Worm (Caenorhabditis elegans) whole organism, young adult: ENCODE data around the gene C55A6.6.

Experiments
- B0019.2 ChIP-seq: fragments of 200-800 bp; sonication (Bioruptor generic); conservative IDR thresholded peaks from 2 replicates; pipeline ENCODE4 v1.3.6; 2022; ENCODE audit warnings: missing genetic modification reagents, missing genetic modification characterization, missing compliant biosample characterization
- B0336.3 ChIP-seq: fragments of 200-800 bp; sonication (Bioruptor generic); IDR thresholded peaks from 2 replicates; pipeline ENCODE4 v1.3.6; 2022; ENCODE audit warnings: missing genetic modification characterization, missing compliant biosample characterization
- F39B2.1 ChIP-seq: fragments of 200-800 bp; sonication (Bioruptor generic); IDR thresholded peaks from 2 replicates; pipeline ENCODE4 v1.3.6; 2022; ENCODE audit warnings: missing genetic modification reagents, missing genetic modification characterization, missing compliant biosample characterization
- F49E8.2 ChIP-seq: sonication (generic microtip); optimal IDR thresholded peaks from 3 replicates; lab custom pipeline; 2017; ENCODE audit warnings: missing genetic modification characterization, mild to moderate bottlenecking, missing compliant biosample characterization, antibody characterized with exemption, moderate library complexity; ENCODE audit not compliant: insufficient read depth
- F55B11.4 ChIP-seq: sonication (generic microtip); optimal IDR thresholded peaks from 2 replicates; lab custom pipeline; 2016; ENCODE audit warnings: missing compliant biosample characterization, missing genetic modification characterization, borderline replicate concordance; ENCODE audit not compliant: insufficient read depth
- K12H6.12 ChIP-seq: fragments of 200-800 bp; sonication (Bioruptor generic); optimal IDR thresholded peaks from 2 replicates; lab custom pipeline; 2018; ENCODE audit warnings: mild to moderate bottlenecking, missing genetic modification characterization, missing compliant biosample characterization
- Y53G8AR.9 ChIP-seq: fragments of 200-800 bp; sonication (Bioruptor generic); conservative IDR thresholded peaks from 2 replicates; pipeline ENCODE4 v1.3.6; 2022; ENCODE audit warnings: missing genetic modification reagents, missing genetic modification characterization, missing compliant biosample characterization
- Y67H2A.10 ChIP-seq: fragments of 200-800 bp; sonication (Bioruptor generic); conservative IDR thresholded peaks from 2 replicates; pipeline ENCODE4 v1.3.6; 2022; ENCODE audit warnings: missing genetic modification reagents, missing genetic modification characterization, missing compliant biosample characterization
- ZK185.1 ChIP-seq: sonication (generic microtip); optimal IDR thresholded peaks from 2 replicates; lab custom pipeline; 2016; ENCODE audit warnings: mild to moderate bottlenecking, missing genetic modification characterization, missing compliant biosample characterization; ENCODE audit not compliant: poor library complexity, severe bottlenecking
- aptf-2 ChIP-seq: fragments of 200-800 bp; sonication (Bioruptor generic); conservative IDR thresholded peaks from 2 replicates; pipeline ENCODE4 v1.3.6; 2022; ENCODE audit warnings: missing genetic modification reagents, missing genetic modification characterization, missing compliant biosample characterization
- athp-1 ChIP-seq: sonication (generic microtip); optimal IDR thresholded peaks from 2 replicates; lab custom pipeline; 2017; ENCODE audit warnings: mild to moderate bottlenecking, missing genetic modification characterization, missing compliant biosample characterization
- attf-5 ChIP-seq: fragments of 200-800 bp; sonication (Bioruptor generic); optimal IDR thresholded peaks from 2 replicates; lab custom pipeline; 2018; ENCODE audit warnings: mild to moderate bottlenecking, missing genetic modification characterization, missing compliant biosample characterization
- attf-6 ChIP-seq: fragments of 200-800 bp; sonication (Bioruptor generic); IDR thresholded peaks from 2 replicates; pipeline ENCODE4 v1.3.6; 2022; ENCODE audit warnings: missing genetic modification reagents, missing genetic modification characterization, missing compliant biosample characterization
- ccch-3 ChIP-seq: fragments of 200-800 bp; sonication (Bioruptor generic); optimal IDR thresholded peaks from 2 replicates; lab custom pipeline; 2018; ENCODE audit warnings: mild to moderate bottlenecking, missing genetic modification characterization, missing compliant biosample characterization
- cebp-1 ChIP-seq, 2 experiments: fragments of 200-800 bp in 1 of 2; sonication (Bioruptor generic) in 1 of 2; sonication (generic microtip) in 1 of 2; IDR thresholded peaks in 1 of 2; optimal IDR thresholded peaks in 1 of 2; 2 replicates each; pipeline versions ENCODE4 v1.3.6 to Lab custom; 2017 to 2022; ENCODE audit warnings: missing compliant biosample characterization in 2 of 2, missing genetic modification characterization in 2 of 2, mild to moderate bottlenecking in 1 of 2, missing genetic modification reagents in 1 of 2, moderate library complexity in 1 of 2
- ceh-100 ChIP-seq: fragments of 200-800 bp; sonication (Bioruptor generic); IDR thresholded peaks from 2 replicates; pipeline ENCODE4 v1.3.6; 2022; ENCODE audit warnings: missing genetic modification reagents, missing genetic modification characterization, missing compliant biosample characterization
- ceh-27 ChIP-seq: fragments of 200-800 bp; sonication (Bioruptor generic); optimal IDR thresholded peaks from 2 replicates; lab custom pipeline; 2018; ENCODE audit warnings: mild to moderate bottlenecking, missing genetic modification characterization, moderate library complexity, missing compliant biosample characterization
- chd-7 ChIP-seq: sonication (generic microtip); optimal IDR thresholded peaks from 2 replicates; lab custom pipeline; 2016; ENCODE audit warnings: mild to moderate bottlenecking, missing genetic modification characterization, moderate library complexity, missing compliant biosample characterization
- dpl-1 ChIP-seq: fragments of 150-350 bp; optimal IDR thresholded peaks from 2 replicates; lab custom pipeline; 2014; ENCODE audit warnings: missing biosample characterization, missing genetic modification reagents, missing genetic modification characterization
- efl-1 ChIP-seq: fragments of 150-350 bp; optimal IDR thresholded peaks from 2 replicates; lab custom pipeline; 2014; ENCODE audit warnings: missing biosample characterization, missing genetic modification reagents, missing genetic modification characterization
- egl-44 ChIP-seq: fragments of 200-800 bp; sonication (Bioruptor generic); IDR thresholded peaks from 2 replicates; pipeline ENCODE4 v1.3.6; 2022; ENCODE audit warnings: missing genetic modification reagents, missing genetic modification characterization, missing compliant biosample characterization
- egrh-3 ChIP-seq: fragments of 200-800 bp; sonication (Bioruptor generic); IDR thresholded peaks from 2 replicates; pipeline ENCODE4 v1.3.6; 2022; ENCODE audit warnings: missing genetic modification reagents, missing genetic modification characterization, missing compliant biosample characterization
- ekl-4 ChIP-seq: fragments of 200-800 bp; sonication (Bioruptor generic); IDR thresholded peaks from 2 replicates; pipeline ENCODE4 v1.3.6; 2022; ENCODE audit warnings: missing genetic modification reagents, missing genetic modification characterization, missing compliant biosample characterization
- hmg-1.2 ChIP-seq: fragments of 200-800 bp; sonication (Bioruptor generic); IDR thresholded peaks from 2 replicates; pipeline ENCODE4 v1.3.6; 2022; ENCODE audit warnings: missing genetic modification reagents, missing genetic modification characterization, missing compliant biosample characterization
- hrde-1 ChIP-seq: sonication (generic microtip); optimal IDR thresholded peaks from 2 replicates; lab custom pipeline; 2016; ENCODE audit warnings: missing genetic modification characterization, mild to moderate bottlenecking, missing compliant biosample characterization, moderate library complexity, missing genotype, missing genetic modification reagents, borderline replicate concordance
- hsf-1 ChIP-seq: fragments of 200-800 bp; sonication (Bioruptor generic); IDR thresholded peaks from 2 replicates; pipeline ENCODE4 v1.3.6; 2022; ENCODE audit warnings: missing genetic modification reagents, missing genetic modification characterization, missing compliant biosample characterization
- let-526 ChIP-seq: fragments of 200-800 bp; sonication (Bioruptor generic); IDR thresholded peaks from 2 replicates; pipeline ENCODE4 v1.3.6; 2022; ENCODE audit warnings: missing genetic modification reagents, missing genetic modification characterization, missing compliant biosample characterization
- lin-40 ChIP-seq: sonication (generic microtip); optimal IDR thresholded peaks from 2 replicates; lab custom pipeline; 2016; ENCODE audit warnings: missing genetic modification characterization, mild to moderate bottlenecking, missing compliant biosample characterization, missing genotype, missing genetic modification reagents
- lin-54 ChIP-seq: fragments of 200-800 bp; sonication (Bioruptor generic); optimal IDR thresholded peaks from 2 replicates; lab custom pipeline; 2018; ENCODE audit warnings: mild to moderate bottlenecking, missing genetic modification characterization, missing compliant biosample characterization
- lsy-27 ChIP-seq: sonication (generic microtip); optimal IDR thresholded peaks from 2 replicates; lab custom pipeline; 2017; ENCODE audit warnings: missing genetic modification characterization, mild to moderate bottlenecking, missing compliant biosample characterization, antibody characterized with exemption, missing genotype, borderline replicate concordance; ENCODE audit not compliant: insufficient read depth
- madf-10 ChIP-seq: sonication (generic microtip); optimal IDR thresholded peaks from 2 replicates; lab custom pipeline; 2016; ENCODE audit warnings: mild to moderate bottlenecking, missing genetic modification characterization, missing compliant biosample characterization
- madf-3 ChIP-seq: fragments of 200-800 bp; sonication (Bioruptor generic); IDR thresholded peaks from 2 replicates; pipeline ENCODE4 v1.3.6; 2022; ENCODE audit warnings: missing genetic modification reagents, missing genetic modification characterization, missing compliant biosample characterization
- madf-8 ChIP-seq: fragments of 200-800 bp; sonication (Bioruptor generic); conservative IDR thresholded peaks from 2 replicates; pipeline ENCODE4 v1.3.6; 2022; ENCODE audit warnings: missing genetic modification reagents, missing genetic modification characterization, missing compliant biosample characterization
- mcd-1 ChIP-seq: fragments of 200-800 bp; sonication (Bioruptor generic); IDR thresholded peaks from 2 replicates; pipeline ENCODE4 v1.3.6; 2022; ENCODE audit warnings: missing genetic modification reagents, missing genetic modification characterization, missing compliant biosample characterization
- nfyb-1 ChIP-seq: fragments of 200-800 bp; sonication (Bioruptor generic); IDR thresholded peaks from 2 replicates; pipeline ENCODE4 v1.3.6; 2022; ENCODE audit warnings: missing genetic modification reagents, missing genetic modification characterization, missing compliant biosample characterization
- nhr-80 ChIP-seq: sonication (generic microtip); optimal IDR thresholded peaks from 2 replicates; lab custom pipeline; 2016; ENCODE audit warnings: missing genetic modification characterization, missing compliant biosample characterization
- nhr-90 ChIP-seq: sonication (generic microtip); optimal IDR thresholded peaks from 2 replicates; lab custom pipeline; 2016; ENCODE audit warnings: missing genotype, mild to moderate bottlenecking, missing genetic modification characterization, missing compliant biosample characterization
- pbrm-1 ChIP-seq: fragments of 200-800 bp; sonication (Bioruptor generic); IDR thresholded peaks from 2 replicates; pipeline ENCODE4 v1.3.6; 2022; ENCODE audit warnings: missing genetic modification reagents, missing genetic modification characterization, missing compliant biosample characterization
- sea-2 ChIP-seq: fragments of 200-800 bp; sonication (Bioruptor generic); IDR thresholded peaks from 2 replicates; pipeline ENCODE4 v1.3.6; 2022; ENCODE audit warnings: missing genetic modification characterization, missing compliant biosample characterization
- snpc-1.3 ChIP-seq: sonication (generic microtip); optimal IDR thresholded peaks from 2 replicates; lab custom pipeline; 2017; ENCODE audit warnings: missing genetic modification characterization, mild to moderate bottlenecking, missing compliant biosample characterization, antibody characterized with exemption, moderate library complexity, missing genotype, missing genetic modification reagents; ENCODE audit not compliant: insufficient read depth
- ztf-18 ChIP-seq: sonication (generic microtip); optimal IDR thresholded peaks from 2 replicates; lab custom pipeline; 2016; ENCODE audit warnings: missing genotype, mild to moderate bottlenecking, missing genetic modification characterization, missing compliant biosample characterization
- ztf-26 ChIP-seq: sonication (generic microtip); optimal IDR thresholded peaks from 2 replicates; lab custom pipeline; 2017; ENCODE audit warnings: missing genetic modification characterization, missing compliant biosample characterization
- ztf-6 ChIP-seq: fragments of 200-800 bp; sonication (Bioruptor generic); IDR thresholded peaks from 2 replicates; pipeline ENCODE4 v1.3.6; 2022; ENCODE audit warnings: missing genetic modification reagents, missing genetic modification characterization, missing compliant biosample characterization

C55A6.6 gene

ce11 chrV:11506347-11506746 is 8.2 kb downstream of the C55A6.6 start:
- TF ChIP-seq nhr-90 (tag; lab: Kevin White, UChicago) = no peak
- TF ChIP-seq F55B11.4 (tag; lab: Kevin White, UChicago) = no peak
- TF ChIP-seq ccch-3 = no peak
- TF ChIP-seq chd-7 (tag; lab: Kevin White, UChicago) = no peak
- no peak for TF ChIP-seq F39B2.1 (GFP tag; lab: Robert Waterston, UW)
- TF ChIP-seq lsy-27 (tag; lab: Kevin White, UChicago) = no peak
- TF ChIP-seq mcd-1 (GFP tag; lab: Robert Waterston, UW) = no peak
- no peak for TF ChIP-seq B0019.2 (GFP tag; lab: Robert Waterston, UW)
- no peak for TF ChIP-seq hrde-1 (tag; lab: Kevin White, UChicago)

DNA sequence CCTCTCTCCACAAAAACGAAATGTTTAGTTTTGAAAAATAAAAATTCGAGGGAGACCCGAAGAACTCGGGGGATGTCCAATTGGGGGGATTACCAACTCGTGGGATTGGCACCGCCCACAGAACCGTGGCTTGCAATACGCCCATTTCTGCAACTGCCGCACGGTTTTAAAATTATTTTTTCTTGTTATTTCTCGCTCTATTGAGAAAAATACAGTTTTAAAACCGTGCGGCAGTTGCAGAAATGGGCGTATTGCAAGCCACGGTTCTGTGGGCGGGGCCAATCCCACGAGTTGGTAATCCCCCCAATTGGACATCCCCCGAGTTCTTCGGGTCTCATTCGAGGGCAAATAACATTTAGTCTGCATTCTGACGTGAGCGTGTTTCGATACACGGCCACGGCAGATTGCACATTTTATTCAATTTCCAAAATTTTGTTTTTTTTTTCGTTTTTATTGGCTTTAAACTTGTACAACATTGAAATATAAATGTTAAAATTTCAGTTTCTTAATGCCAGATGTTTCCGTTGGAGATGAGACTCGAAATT is 9.6 kb downstream of the C55A6.6 start, which contains the start of the genes C55A6.1 and C55A6.10:
C55A6.1 (minus strand) TSS at position 116 of the 545 bp plus-strand sequence.
C55A6.10 (plus strand) TSS at position 495 of the 545 bp plus-strand sequence.
- peak; percentile 51 for TF ChIP-seq ztf-26 (tag; lab: Kevin White, UChicago)
- peak; percentile 38 for TF ChIP-seq hsf-1
- peak; percentile 59 for TF ChIP-seq athp-1
- TF ChIP-seq attf-6 (GFP tag; lab: Robert Waterston, UW) = peak; percentile 76
- peak; percentile 64; the same call in 1 of the 2 replicates for TF ChIP-seq madf-3 (GFP tag; lab: Robert Waterston, UW)
- TF ChIP-seq chd-7 (tag; lab: Kevin White, UChicago) = peak; percentile 50
- peak; percentile 86 for TF ChIP-seq attf-5 (GFP tag; lab: Kevin White, UChicago)
- TF ChIP-seq let-526 = peak; percentile 67; the same call in 1 of the 2 replicates
- peak; percentile 86 for TF ChIP-seq ztf-18 (tag; lab: Kevin White, UChicago)
- TF ChIP-seq efl-1 (GFP tag; lab: Kevin White, UChicago) = peak; percentile 23
- peak; percentile 72 for TF ChIP-seq lin-54
- TF ChIP-seq nhr-80 (tag; lab: Kevin White, UChicago) = peak; percentile 70
- TF ChIP-seq aptf-2 (GFP tag; lab: Robert Waterston, UW) = 0 out of 2 replicates have a peak, but pooled peaks have one; percentile 25
- TF ChIP-seq ceh-100 = peak; percentile 97
- peak; percentile 69; the same call in 1 of the 2 replicates for TF ChIP-seq egrh-3 (GFP tag; lab: Robert Waterston, UW)
- peak; percentile 64 for TF ChIP-seq ZK185.1
- TF ChIP-seq sea-2 (GFP tag; lab: Robert Waterston, UW) = 0 out of 2 replicates have a peak, but pooled peaks have one; percentile 27
- peak; percentile 50 for TF ChIP-seq K12H6.12 (tag; lab: Kevin White, UChicago)
- peak; percentile 61 for TF ChIP-seq F49E8.2 (tag; lab: Kevin White, UChicago)
- peak; percentile 97 for TF ChIP-seq nfyb-1 (GFP tag; lab: Robert Waterston, UW)
- 0 out of 2 replicates have a peak, but pooled peaks have one; percentile 54 for TF ChIP-seq B0336.3
- peak; percentile 42; the same call in 1 of the 2 replicates for TF ChIP-seq madf-8 (GFP tag; lab: Robert Waterston, UW)
- TF ChIP-seq snpc-1.3 (tag; lab: Kevin White, UChicago) = peak; percentile 46
- TF ChIP-seq nhr-90 (tag; lab: Kevin White, UChicago) = peak; percentile 20
- peak; percentile 93 for TF ChIP-seq pbrm-1
- 0 out of 2 replicates have a peak, but pooled peaks have one; percentile 17 for TF ChIP-seq ztf-6 (GFP tag; lab: Robert Waterston, UW)
- peak; percentile 72 for TF ChIP-seq ceh-27
- TF ChIP-seq Y53G8AR.9 (GFP tag; lab: Robert Waterston, UW) = peak; percentile 70; the same call in 1 of the 2 replicates
- TF ChIP-seq hmg-1.2 = peak; percentile 64; the same call in 1 of the 2 replicates
- peak; percentile 89 for TF ChIP-seq lin-40
- TF ChIP-seq egl-44 (GFP tag; lab: Robert Waterston, UW) = peak; percentile 65; the same call in 1 of the 2 replicates
- peak; percentile 90 for TF ChIP-seq ekl-4 (GFP tag; lab: Robert Waterston, UW)
- TF ChIP-seq dpl-1 = peak; percentile 31
- 0 out of 2 replicates have a peak, but pooled peaks have one; percentile 32 for TF ChIP-seq cebp-1 (GFP tag; IDR thresholded peaks at IDR 0.05; lab: Robert Waterston, UW)
- peak; percentile 79 for TF ChIP-seq cebp-1 (tag; optimal IDR thresholded peaks at IDR 0.05; lab: Kevin White, UChicago)
- TF ChIP-seq Y67H2A.10 = peak; percentile 71; the same call in 1 of the 2 replicates
- peak; percentile 73 for TF ChIP-seq madf-10 (tag; lab: Kevin White, UChicago)
